Fruit fly (Drosophila melanogaster) whole organism, wandering third instar larva: ENCODE data around the gene CG33307.
A peak's percentile ranks its signal among the peaks of the same experiment; 100 is the strongest.

Experiments
- Abd-B ChIP-seq: fragments of >200 bp; optimal IDR thresholded peaks from 2 replicates; lab custom pipeline; 2017; ENCODE audit warnings: missing biosample characterization, missing genetic modification characterization
- CG9705 ChIP-seq: fragments of 200-800 bp; sonication (Bioruptor generic); optimal IDR thresholded peaks from 2 replicates; lab custom pipeline; 2018; ENCODE audit warnings: missing biosample characterization, mild to moderate bottlenecking, missing genetic modification characterization
- CrebA ChIP-seq: fragments of 200-800 bp; sonication (Bioruptor generic); optimal IDR thresholded peaks from 2 replicates; lab custom pipeline; 2016; ENCODE audit warnings: missing biosample characterization, mild to moderate bottlenecking, missing genetic modification characterization, borderline replicate concordance
- Dfd ChIP-seq: fragments of >200 bp; optimal IDR thresholded peaks from 2 replicates; lab custom pipeline; 2017; ENCODE audit warnings: missing biosample characterization, missing genetic modification characterization
- Dif ChIP-seq: fragments of 200-275, 200-300 bp; sonication (Bioruptor generic); optimal IDR thresholded peaks from 2 replicates; lab custom pipeline; 2018; ENCODE audit warnings: missing biosample characterization, missing genetic modification characterization; ENCODE audit not compliant: partially characterized antibody
- GATAd ChIP-seq: sonication (Bioruptor generic); optimal IDR thresholded peaks from 2 replicates; lab custom pipeline; 2016; ENCODE audit warnings: missing biosample characterization, missing genetic modification characterization
- HLH106 ChIP-seq: fragments of 200-800 bp; optimal IDR thresholded peaks from 3 replicates; lab custom pipeline; 2019; ENCODE audit warnings: missing biosample characterization, mild to moderate bottlenecking, missing genetic modification characterization, moderate library complexity
- Hnf4 ChIP-seq: fragments of 200-800 bp; sonication (Bioruptor generic); optimal IDR thresholded peaks from 2 replicates; lab custom pipeline; 2016; ENCODE audit warnings: missing biosample characterization, mild to moderate bottlenecking, missing genetic modification characterization
- Hr78 ChIP-seq: fragments of >200 bp; optimal IDR thresholded peaks from 2 replicates; lab custom pipeline; 2017; ENCODE audit warnings: missing biosample characterization, missing genetic modification characterization
- Hr83 ChIP-seq: fragments of 200-300 bp; sonication (Bioruptor generic); optimal IDR thresholded peaks from 2 replicates; lab custom pipeline; 2016; ENCODE audit warnings: missing biosample characterization, mild to moderate bottlenecking, missing genetic modification characterization, moderate library complexity; ENCODE audit not compliant: poor library complexity, severe bottlenecking
- Jra ChIP-seq: sonication (Bioruptor generic); optimal IDR thresholded peaks from 2 replicates; lab custom pipeline; 2016; ENCODE audit warnings: missing biosample characterization, missing genetic modification characterization
- Mio ChIP-seq: sonication (Bioruptor generic); optimal IDR thresholded peaks from 2 replicates; lab custom pipeline; 2016; ENCODE audit warnings: missing biosample characterization, missing genetic modification characterization
- Myc ChIP-seq: fragments of >200 bp; optimal IDR thresholded peaks from 2 replicates; lab custom pipeline; 2017
- N ChIP-seq: fragments of >200 bp; optimal IDR thresholded peaks from 2 replicates; lab custom pipeline; 2018; ENCODE audit warnings: missing biosample characterization, missing external identifiers, missing genetic modification characterization
- OdsH ChIP-seq: fragments of 200-800 bp; sonication (Bioruptor generic); optimal IDR thresholded peaks from 2 replicates; lab custom pipeline; 2016; ENCODE audit warnings: missing biosample characterization, mild to moderate bottlenecking, missing genetic modification characterization
- Rel ChIP-seq, 2 experiments: fragments of 200-800 bp; sonication (Bioruptor generic) in 1 of 2; optimal IDR thresholded peaks; 2 replicates in 1 of 2; 3 replicates in 1 of 2; lab custom pipeline; 2016 to 2019; ENCODE audit warnings: mild to moderate bottlenecking in 2 of 2, missing biosample characterization in 2 of 2, missing genetic modification characterization in 2 of 2, moderate library complexity in 1 of 2
- Sp1 ChIP-seq: fragments of 200-800 bp; sonication (Bioruptor generic); optimal IDR thresholded peaks from 3 replicates; lab custom pipeline; 2019; ENCODE audit warnings: missing biosample characterization, mild to moderate bottlenecking, missing genetic modification characterization, moderate library complexity
- Vsx2 ChIP-seq: fragments of 200-300, 225-300 bp; sonication (Bioruptor generic); optimal IDR thresholded peaks from 2 replicates; lab custom pipeline; 2018; ENCODE audit warnings: missing biosample characterization, missing genetic modification characterization; ENCODE audit not compliant: partially characterized antibody
- br ChIP-seq: fragments of 200-800 bp; sonication (Bioruptor generic); optimal IDR thresholded peaks from 2 replicates; lab custom pipeline; 2016; ENCODE audit warnings: missing biosample characterization, missing genetic modification characterization
- brk ChIP-seq: fragments of 200-800 bp; sonication (Bioruptor generic); optimal IDR thresholded peaks from 2 replicates; lab custom pipeline; 2016; ENCODE audit warnings: missing biosample characterization, mild to moderate bottlenecking, missing genetic modification characterization
- dl ChIP-seq, 2 experiments: fragments of 175-275, 200-275 bp in 1 of 2; fragments of 200-275 bp in 1 of 2; sonication (Bioruptor generic); optimal IDR thresholded peaks; lab custom pipeline; 2018; ENCODE audit warnings: mild to moderate bottlenecking in 2 of 2, missing biosample characterization in 2 of 2, missing genetic modification characterization in 2 of 2, moderate library complexity in 2 of 2; ENCODE audit not compliant: partially characterized antibody in 2 of 2, insufficient read depth in 1 of 2
- dmrt93B ChIP-seq: fragments of 200-800 bp; sonication (Bioruptor generic); optimal IDR thresholded peaks from 2 replicates; lab custom pipeline; 2018; ENCODE audit warnings: missing biosample characterization, mild to moderate bottlenecking, missing genetic modification characterization
- dsf ChIP-seq: sonication (Bioruptor generic); optimal IDR thresholded peaks from 2 replicates; lab custom pipeline; 2016; ENCODE audit warnings: missing biosample characterization, missing genetic modification characterization, borderline replicate concordance
- ey ChIP-seq: fragments of 200-800 bp; sonication (Bioruptor generic); optimal IDR thresholded peaks from 2 replicates; lab custom pipeline; 2016; ENCODE audit warnings: missing biosample characterization, missing genetic modification characterization
- foxo ChIP-seq, 2 experiments: fragments of 200-800 bp; sonication (Bioruptor generic); optimal IDR thresholded peaks; 2 replicates in 1 of 2; 3 replicates in 1 of 2; lab custom pipeline; 2016 to 2017; ENCODE audit warnings: missing biosample characterization in 2 of 2, missing genetic modification characterization in 2 of 2
- h ChIP-seq: fragments of 200-800 bp; sonication (Bioruptor generic); optimal IDR thresholded peaks from 3 replicates; lab custom pipeline; 2016; ENCODE audit warnings: missing biosample characterization, mild to moderate bottlenecking, missing genetic modification characterization
- jim ChIP-seq: fragments of 175-275, 200-325 bp; sonication (Bioruptor generic); optimal IDR thresholded peaks from 2 replicates; lab custom pipeline; 2016; ENCODE audit warnings: missing biosample characterization, mild to moderate bottlenecking, missing genetic modification characterization
- pan ChIP-seq: fragments of >200 bp; optimal IDR thresholded peaks from 2 replicates; lab custom pipeline; 2017
- psq ChIP-seq: fragments of 200-800 bp; sonication (Bioruptor generic); optimal IDR thresholded peaks from 3 replicates; lab custom pipeline; 2017; ENCODE audit warnings: missing biosample characterization, mild to moderate bottlenecking, missing genetic modification characterization, moderate library complexity
- sage ChIP-seq: fragments of 200-800 bp; sonication (Bioruptor generic); optimal IDR thresholded peaks from 2 replicates; lab custom pipeline; 2016; ENCODE audit warnings: missing biosample characterization, mild to moderate bottlenecking, missing genetic modification characterization
- sv ChIP-seq: fragments of 200-800 bp; sonication (Bioruptor generic); optimal IDR thresholded peaks from 3 replicates; lab custom pipeline; 2016; ENCODE audit warnings: missing biosample characterization, missing genetic modification characterization
- tai ChIP-seq: sonication (Bioruptor generic); optimal IDR thresholded peaks from 2 replicates; lab custom pipeline; 2016; ENCODE audit warnings: missing biosample characterization, missing genetic modification characterization
- woc ChIP-seq: sonication (Bioruptor generic); optimal IDR thresholded peaks from 2 replicates; lab custom pipeline; 2016; ENCODE audit warnings: missing biosample characterization, mild to moderate bottlenecking, missing genetic modification characterization

CG33307 gene

DNA sequence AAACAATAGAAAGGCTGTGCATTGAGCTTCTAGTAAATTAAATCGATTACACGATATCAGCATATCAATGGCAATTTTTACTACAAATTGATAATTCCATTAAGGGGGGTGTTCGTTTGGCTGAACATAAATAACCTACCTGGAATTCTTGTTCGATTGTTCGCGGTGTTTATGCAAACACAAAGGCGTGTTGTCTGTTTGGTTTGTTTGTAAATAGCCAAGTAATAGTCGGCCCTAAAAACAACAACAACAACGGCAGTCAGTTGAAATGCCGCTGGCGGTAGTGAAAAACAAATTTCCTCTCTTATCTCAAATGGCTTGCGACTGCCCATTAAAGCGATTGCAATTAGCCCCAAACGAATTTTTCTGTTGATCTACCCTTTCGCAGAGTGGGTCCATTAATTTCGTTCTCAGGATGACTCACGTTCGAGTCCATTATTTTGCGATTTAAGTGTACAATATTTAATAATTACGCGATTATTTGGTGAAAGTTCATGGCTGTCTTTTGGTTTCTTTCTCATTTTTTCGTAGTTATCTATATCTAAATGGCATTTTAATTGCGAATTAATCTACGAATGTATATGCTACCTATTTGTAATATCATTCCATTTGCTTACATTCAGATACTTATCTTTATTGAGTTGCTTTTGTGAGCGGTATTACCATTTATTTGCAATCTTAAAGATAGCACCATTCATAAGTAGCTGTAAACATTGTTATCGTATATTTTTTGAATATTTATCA is 2.5 kb downstream of the CG33307 start:
- TF ChIP-seq ey (GFP tag; lab: Kevin White, UChicago) (peak; percentile 13), Rel (GFP tag; optimal IDR thresholded peaks at IDR 0.05; lab: Kevin White, UChicago) (no peak), Rel (tag; optimal IDR thresholded peaks at IDR 0.05; lab: Kevin White, UChicago) (no peak), OdsH (GFP tag; lab: Kevin White, UChicago) (peak; percentile 2), psq (GFP tag; lab: Kevin White, UChicago) (no peak), tai (GFP tag; lab: Kevin White, UChicago) (no peak), dl (GFP tag; optimal IDR thresholded peaks at IDR 0.05; lab: Kevin White, UChicago; ENCODE audit: insufficient read depth in 1 of 2, partially characterized antibody in 2 of 2) (no peak), foxo (GFP tag; optimal IDR thresholded peaks at IDR 0.05; lab: Kevin White, UChicago) (peak in 1 of 2 experiments; percentile 21), brk (GFP tag; lab: Kevin White, UChicago) (peak; percentile 30), N (GFP tag; lab: Kevin White, UChicago) (no peak), HLH106 (peak; percentile 41), sv (GFP tag; lab: Kevin White, UChicago) (peak; percentile 14), Vsx2 (no peak), Sp1 (GFP tag; lab: Kevin White, UChicago) (peak; percentile 39), CrebA (GFP tag; lab: Kevin White, UChicago) (no peak), jim (GFP tag; lab: Kevin White, UChicago) (no peak), h (GFP tag; lab: Kevin White, UChicago) (peak; percentile 41), br (GFP tag; lab: Kevin White, UChicago) (peak; percentile 56), Abd-B (no peak), Hr83 (GFP tag; lab: Kevin White, UChicago) (no peak)

DNA sequence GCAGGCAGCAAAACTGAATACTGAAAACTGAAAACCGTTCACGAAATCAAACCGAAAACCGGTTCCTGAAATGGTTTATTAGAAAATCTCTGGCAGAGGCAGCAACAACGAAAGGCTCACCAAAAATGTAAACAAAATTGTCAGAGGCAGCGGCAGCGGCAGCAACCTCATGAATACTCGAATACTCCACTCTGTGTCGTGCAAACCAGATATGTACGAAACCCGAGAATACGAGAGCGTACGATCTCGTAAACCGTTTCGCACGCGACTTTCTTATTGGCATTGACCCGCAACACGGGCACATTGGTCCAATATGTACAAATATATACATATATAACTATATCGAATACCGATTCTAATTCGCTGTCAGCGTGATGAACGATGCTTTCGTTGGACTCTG is 3.7 kb downstream of the CG33307 start:
- no peak for TF ChIP-seq pan (lab: Kevin White, UChicago)
- no peak for TF ChIP-seq jim (GFP tag; lab: Kevin White, UChicago)
- peak; percentile 16 for TF ChIP-seq h (GFP tag; lab: Kevin White, UChicago)
- TF ChIP-seq dmrt93B (GFP tag; lab: Kevin White, UChicago), result no peak
- TF ChIP-seq Rel (GFP tag; optimal IDR thresholded peaks at IDR 0.05; lab: Kevin White, UChicago), result no peak
- no peak for TF ChIP-seq Rel (tag; optimal IDR thresholded peaks at IDR 0.05; lab: Kevin White, UChicago)
- no peak for TF ChIP-seq brk (GFP tag; lab: Kevin White, UChicago)
- no peak for TF ChIP-seq Dif
- no peak for TF ChIP-seq dl (GFP tag; optimal IDR thresholded peaks at IDR 0.05; lab: Kevin White, UChicago; ENCODE audit: insufficient read depth in 1 of 2, partially characterized antibody in 2 of 2)
- TF ChIP-seq woc (GFP tag; lab: Kevin White, UChicago), result no peak
- no peak for TF ChIP-seq br (GFP tag; lab: Kevin White, UChicago)
- no peak for TF ChIP-seq foxo (GFP tag; optimal IDR thresholded peaks at IDR 0.05; lab: Kevin White, UChicago)
- TF ChIP-seq Myc (lab: Kevin White, UChicago), result no peak
- no peak for TF ChIP-seq Abd-B
- no peak for TF ChIP-seq Hr83 (GFP tag; lab: Kevin White, UChicago)
- peak; percentile 63 for TF ChIP-seq sage
- no peak for TF ChIP-seq GATAd (GFP tag; lab: Kevin White, UChicago)
- TF ChIP-seq CG9705 (GFP tag; lab: Kevin White, UChicago), result no peak
- no peak for TF ChIP-seq Hnf4 (GFP tag; lab: Kevin White, UChicago)
- TF ChIP-seq sv (GFP tag; lab: Kevin White, UChicago), result no peak
- TF ChIP-seq Dfd (GFP tag; lab: Kevin White, UChicago), result no peak
- TF ChIP-seq N (GFP tag; lab: Kevin White, UChicago), result no peak
- TF ChIP-seq Hr78 (GFP tag; lab: Kevin White, UChicago), result no peak
- no peak for TF ChIP-seq Jra (GFP tag; lab: Kevin White, UChicago)
- peak; percentile 17 for TF ChIP-seq psq (GFP tag; lab: Kevin White, UChicago)

DNA sequence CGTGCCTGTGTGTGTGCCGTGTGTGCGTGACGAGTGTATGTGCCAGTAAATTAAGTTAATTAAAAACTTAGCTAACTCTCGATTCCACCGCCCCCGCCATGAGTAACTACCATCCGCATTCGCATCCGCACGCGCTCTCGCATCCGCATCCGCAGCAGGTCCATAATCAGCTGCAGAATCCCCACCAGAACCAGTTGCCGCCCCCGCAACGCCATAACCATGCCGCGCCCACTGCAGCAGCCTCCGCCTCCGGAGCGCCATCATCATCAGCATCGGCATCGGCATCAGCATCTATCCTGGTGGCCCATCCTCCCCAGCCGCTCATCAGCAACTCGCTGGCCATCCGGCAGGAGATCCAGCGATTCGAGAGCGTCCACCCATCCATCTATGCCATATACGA is 5.4 kb downstream of the CG33307 start:
- TF ChIP-seq Sp1 (GFP tag; lab: Kevin White, UChicago) (no peak), Hr78 (GFP tag; lab: Kevin White, UChicago) (no peak), brk (GFP tag; lab: Kevin White, UChicago) (no peak), foxo (GFP tag; optimal IDR thresholded peaks at IDR 0.05; lab: Kevin White, UChicago) (no peak), Mio (GFP tag; lab: Kevin White, UChicago) (no peak), jim (GFP tag; lab: Kevin White, UChicago) (no peak), CrebA (GFP tag; lab: Kevin White, UChicago) (no peak), dsf (GFP tag; lab: Kevin White, UChicago) (no peak)
- TF ChIP-seq, all 38 proteins: peak for 0
